Fruit fly (Drosophila melanogaster) whole organism, prepupa: Measurements from ENCODE around the gene Arts.

ENCODE experiments used
- Blimp-1 ChIP-seq: fragments of 200-800 bp; sonication (Bioruptor generic); optimal IDR thresholded peaks from 3 replicates; lab custom pipeline; 2017; ENCODE audit warnings: missing biosample characterization, missing genetic modification characterization, mild to moderate bottlenecking, moderate library complexity, missing genetic modification reagents
- CG10631 ChIP-seq: fragments of 200-800 bp; sonication (Bioruptor generic); optimal IDR thresholded peaks from 2 replicates; lab custom pipeline; 2016; ENCODE audit warnings: missing biosample characterization, missing genetic modification characterization
- CG11294 ChIP-seq: fragments of 200-800 bp; sonication (Bioruptor generic); IDR thresholded peaks from 2 replicates; pipeline ENCODE4 v1.3.6; 2022; ENCODE audit warnings: missing biosample characterization, missing genetic modification characterization
- CG11762 ChIP-seq: fragments of 200-800 bp; sonication (Bioruptor generic); optimal IDR thresholded peaks from 3 replicates; lab custom pipeline; 2016; ENCODE audit warnings: missing biosample characterization, missing genetic modification characterization; ENCODE audit not compliant: insufficient read depth
- CG11902 ChIP-seq: fragments of 200-800 bp; sonication (Bioruptor generic); optimal IDR thresholded peaks from 3 replicates; lab custom pipeline; 2016; ENCODE audit warnings: missing biosample characterization, missing genetic modification characterization
- CG15336 ChIP-seq: fragments of 200-800 bp; sonication (Bioruptor generic); IDR thresholded peaks from 2 replicates; pipeline ENCODE4 v1.3.6; 2022; ENCODE audit warnings: missing biosample characterization, missing genetic modification characterization
- CG1621 ChIP-seq: fragments of 200-800 bp; sonication (Bioruptor generic); optimal IDR thresholded peaks from 3 replicates; lab custom pipeline; 2018; ENCODE audit warnings: missing biosample characterization, mild to moderate bottlenecking, missing genetic modification characterization
- CG16779 ChIP-seq: fragments of 200-800 bp; sonication (Bioruptor generic); optimal IDR thresholded peaks from 3 replicates; lab custom pipeline; 2017; ENCODE audit warnings: missing biosample characterization, mild to moderate bottlenecking, missing genetic modification characterization
- CG3032 ChIP-seq: fragments of 200-800 bp; optimal IDR thresholded peaks from 2 replicates; lab custom pipeline; 2019; ENCODE audit warnings: missing biosample characterization, mild to moderate bottlenecking, missing genetic modification characterization, moderate library complexity
- CG31627 ChIP-seq: fragments of 200-800 bp; sonication (Bioruptor generic); optimal IDR thresholded peaks from 3 replicates; lab custom pipeline; 2016; ENCODE audit warnings: missing biosample characterization, missing genetic modification characterization
- CG32006 ChIP-seq: fragments of 200-800 bp; sonication (Bioruptor generic); optimal IDR thresholded peaks from 3 replicates; lab custom pipeline; 2017; ENCODE audit warnings: missing biosample characterization, mild to moderate bottlenecking, missing genetic modification characterization
- CG34406 ChIP-seq: fragments of 200-800 bp; sonication (Bioruptor generic); optimal IDR thresholded peaks from 3 replicates; lab custom pipeline; 2016; ENCODE audit warnings: missing biosample characterization, missing genetic modification characterization
- CG3919 ChIP-seq: fragments of 200-800 bp; sonication (Bioruptor generic); optimal IDR thresholded peaks from 3 replicates; lab custom pipeline; 2016; ENCODE audit warnings: missing biosample characterization, missing genetic modification characterization
- CG6163 ChIP-seq: fragments of 200-800 bp; sonication (Bioruptor generic); IDR thresholded peaks from 3 replicates; pipeline ENCODE4 v1.3.6; 2022; ENCODE audit warnings: missing biosample characterization, missing genetic modification characterization
- CG6276 ChIP-seq: fragments of 200-800 bp; sonication (Bioruptor generic); optimal IDR thresholded peaks from 2 replicates; lab custom pipeline; 2017; ENCODE audit warnings: missing biosample characterization, mild to moderate bottlenecking, missing genetic modification characterization
- CG6792 ChIP-seq: fragments of 200-800 bp; sonication (Bioruptor generic); optimal IDR thresholded peaks from 3 replicates; lab custom pipeline; 2016; ENCODE audit warnings: missing biosample characterization, missing genetic modification characterization
- CG6808 ChIP-seq: fragments of 200-800 bp; sonication (Bioruptor generic); optimal IDR thresholded peaks from 3 replicates; lab custom pipeline; 2017; ENCODE audit warnings: missing biosample characterization, missing genetic modification characterization, mild to moderate bottlenecking, moderate library complexity, missing genetic modification reagents
- CG6854 ChIP-seq: fragments of 200-800 bp; sonication (Bioruptor generic); optimal IDR thresholded peaks from 2 replicates; lab custom pipeline; 2017; ENCODE audit warnings: missing biosample characterization, mild to moderate bottlenecking, missing genetic modification characterization
- CG7368 ChIP-seq: fragments of 200-800 bp; sonication (Bioruptor generic); optimal IDR thresholded peaks from 3 replicates; lab custom pipeline; 2016; ENCODE audit warnings: missing biosample characterization, missing genetic modification characterization
- CG8119 ChIP-seq: fragments of 200-800 bp; sonication (Bioruptor generic); IDR thresholded peaks from 3 replicates; pipeline ENCODE4 v1.3.6; 2022; ENCODE audit warnings: missing biosample characterization, missing genetic modification characterization
- CG8632 ChIP-seq: fragments of 200-800 bp; sonication (Bioruptor generic); optimal IDR thresholded peaks from 3 replicates; lab custom pipeline; 2016; ENCODE audit warnings: missing biosample characterization, missing genetic modification characterization
- CG9139 ChIP-seq: fragments of 200-800 bp; sonication (Bioruptor generic); optimal IDR thresholded peaks from 3 replicates; lab custom pipeline; 2017; ENCODE audit warnings: missing biosample characterization, mild to moderate bottlenecking, missing genetic modification characterization
- Eip78C ChIP-seq: fragments of 200-800 bp; sonication (Bioruptor generic); peaks from one replicate; lab custom pipeline; 2016; ENCODE audit warnings: missing biosample characterization, missing genetic modification characterization
- Ets21C ChIP-seq: fragments of 200-800 bp; sonication (Bioruptor generic); optimal IDR thresholded peaks from 3 replicates; lab custom pipeline; 2016; ENCODE audit warnings: missing biosample characterization, missing genetic modification characterization
- Ets96B ChIP-seq: fragments of 200-800 bp; optimal IDR thresholded peaks from 2 replicates; lab custom pipeline; 2019; ENCODE audit warnings: missing biosample characterization, mild to moderate bottlenecking, missing genetic modification characterization, moderate library complexity
- Gug ChIP-seq: fragments of 200-800 bp; sonication (Bioruptor generic); IDR thresholded peaks from 2 replicates; pipeline ENCODE4 v1.3.6; 2022; ENCODE audit warnings: missing biosample characterization, missing genetic modification characterization
- Hr38 ChIP-seq: sonication (Bioruptor generic); optimal IDR thresholded peaks from 2 replicates; lab custom pipeline; 2016; ENCODE audit warnings: missing biosample characterization, missing genetic modification characterization
- Hr4 ChIP-seq: fragments of 200-800 bp; sonication (Bioruptor generic); optimal IDR thresholded peaks from 3 replicates; lab custom pipeline; 2016; ENCODE audit warnings: missing biosample characterization, missing genetic modification characterization
- Lpt ChIP-seq: fragments of 200-800 bp; sonication (Bioruptor generic); optimal IDR thresholded peaks from 3 replicates; lab custom pipeline; 2016; ENCODE audit warnings: missing biosample characterization, missing genetic modification characterization
- OdsH ChIP-seq: fragments of 200-800 bp; sonication (Bioruptor generic); optimal IDR thresholded peaks from 3 replicates; lab custom pipeline; 2016; ENCODE audit warnings: missing biosample characterization, missing genetic modification characterization
- Sox102F ChIP-seq: fragments of 200-800 bp; sonication (Bioruptor generic); optimal IDR thresholded peaks from 2 replicates; lab custom pipeline; 2016; ENCODE audit warnings: missing biosample characterization, mild to moderate bottlenecking, missing genetic modification characterization
- Sox14 ChIP-seq: fragments of 200-800 bp; sonication (Bioruptor generic); optimal IDR thresholded peaks from 3 replicates; lab custom pipeline; 2016; ENCODE audit warnings: missing biosample characterization, missing genetic modification characterization
- Sox15 ChIP-seq: fragments of 200-800 bp; sonication (Bioruptor generic); optimal IDR thresholded peaks from 3 replicates; lab custom pipeline; 2016; ENCODE audit warnings: missing biosample characterization, missing genetic modification characterization
- achi ChIP-seq: fragments of 200-800 bp; sonication (Bioruptor generic); optimal IDR thresholded peaks from 3 replicates; lab custom pipeline; 2016; ENCODE audit warnings: missing biosample characterization, missing genetic modification characterization
- acj6 ChIP-seq: fragments of 200-800 bp; sonication (Bioruptor generic); optimal IDR thresholded peaks from 3 replicates; lab custom pipeline; 2016; ENCODE audit warnings: missing biosample characterization, missing genetic modification characterization
- cyc ChIP-seq: fragments of 200-800 bp; sonication (Bioruptor generic); optimal IDR thresholded peaks from 3 replicates; lab custom pipeline; 2016; ENCODE audit warnings: missing biosample characterization, missing genetic modification characterization
- dac ChIP-seq: fragments of 200-800 bp; sonication (Bioruptor generic); optimal IDR thresholded peaks from 2 replicates; lab custom pipeline; 2017; ENCODE audit warnings: missing biosample characterization, mild to moderate bottlenecking, missing genetic modification characterization
- dsx ChIP-seq: fragments of 200-800 bp; optimal IDR thresholded peaks from 3 replicates; lab custom pipeline; 2019; ENCODE audit warnings: missing biosample characterization, mild to moderate bottlenecking, missing genetic modification characterization, moderate library complexity; ENCODE audit not compliant: poor library complexity, severe bottlenecking
- eg ChIP-seq: fragments of 200-800 bp; sonication (Bioruptor generic); IDR thresholded peaks from 3 replicates; pipeline ENCODE4 v1.3.6; 2022; ENCODE audit warnings: missing biosample characterization, missing genetic modification characterization
- esn ChIP-seq: fragments of 200-800 bp; sonication (Bioruptor generic); optimal IDR thresholded peaks from 2 replicates; lab custom pipeline; 2016; ENCODE audit warnings: missing biosample characterization, mild to moderate bottlenecking, missing genetic modification characterization, moderate library complexity
- fd59A ChIP-seq: fragments of 200-800 bp; sonication (Bioruptor generic); optimal IDR thresholded peaks from 2 replicates; lab custom pipeline; 2017; ENCODE audit warnings: missing biosample characterization, mild to moderate bottlenecking, missing genetic modification characterization, missing genetic modification reagents
- fkh ChIP-seq: fragments of 200-800 bp; sonication (Bioruptor generic); optimal IDR thresholded peaks from 3 replicates; lab custom pipeline; 2017; ENCODE audit warnings: missing biosample characterization, mild to moderate bottlenecking, missing genetic modification characterization, moderate library complexity
- lz ChIP-seq: fragments of 200-800 bp; sonication (Bioruptor generic); optimal IDR thresholded peaks from 3 replicates; lab custom pipeline; 2016; ENCODE audit warnings: missing biosample characterization, missing genetic modification characterization
- net ChIP-seq: fragments of 200-800 bp; sonication (Bioruptor generic); optimal IDR thresholded peaks from 3 replicates; lab custom pipeline; 2016; ENCODE audit warnings: missing biosample characterization, missing genetic modification characterization
- spab ChIP-seq: fragments of 200-800 bp; sonication (Bioruptor generic); optimal IDR thresholded peaks from 2 replicates; lab custom pipeline; 2017; ENCODE audit warnings: missing biosample characterization, mild to moderate bottlenecking, missing genetic modification characterization, missing genetic modification reagents
- ss ChIP-seq, 2 experiments: fragments of 200-800 bp; sonication (Bioruptor generic); optimal IDR thresholded peaks; 2 replicates in 1 of 2; 3 replicates in 1 of 2; lab custom pipeline; 2017 to 2018; ENCODE audit warnings: mild to moderate bottlenecking in 2 of 2, missing biosample characterization in 2 of 2, missing genetic modification characterization in 2 of 2, moderate library complexity in 1 of 2
- svp ChIP-seq: fragments of 200-800 bp; sonication (Bioruptor generic); peaks from one replicate; lab custom pipeline; 2016; ENCODE audit warnings: missing biosample characterization, missing genetic modification characterization
- topi ChIP-seq: fragments of 200-800 bp; sonication (Bioruptor generic); optimal IDR thresholded peaks from 3 replicates; lab custom pipeline; 2016; ENCODE audit warnings: missing biosample characterization, missing genetic modification characterization
- vri ChIP-seq: fragments of 200-800 bp; sonication (Bioruptor generic); optimal IDR thresholded peaks from 3 replicates; lab custom pipeline; 2016; ENCODE audit warnings: missing biosample characterization, mild to moderate bottlenecking, missing genetic modification characterization

The Arts gene

dm6 chr3L:16582678-16583315 lies 19.9 kb upstream of the Arts start, which contains the start of gene Rpn12 (continued):
- TF ChIP-seq CG15336 (GFP tag; lab: Robert Waterston, UW) (0 out of 2 replicates have a peak, but pooled peaks have one; percentile 12), CG6854 (GFP tag; lab: Kevin White, UChicago) (no peak)

DNA sequence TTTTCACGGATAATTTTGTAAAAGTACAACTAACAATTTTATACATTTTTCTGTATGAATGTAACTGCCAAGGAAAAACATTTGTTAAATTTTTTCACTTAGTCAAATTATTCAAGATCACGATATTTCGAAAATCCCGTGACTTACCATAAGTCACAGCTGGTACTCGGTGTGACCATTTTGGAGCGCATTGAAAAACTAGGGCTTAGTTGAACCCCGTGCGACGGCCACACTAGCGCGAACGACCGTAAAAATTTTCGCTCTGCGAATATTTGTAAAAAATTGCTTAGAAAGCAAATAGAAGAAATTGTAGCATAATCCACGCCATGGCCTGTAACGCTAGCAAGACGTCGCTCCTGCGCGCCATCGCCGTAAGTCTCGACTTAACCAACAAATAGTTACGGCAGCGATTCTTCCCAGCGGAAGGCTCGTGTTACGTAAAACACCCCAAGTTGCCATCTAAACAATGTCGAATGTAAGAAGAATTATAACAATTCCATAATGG lies 18.5 kb upstream of the Arts start, which contains the start of gene UQCR-C2:
TSS of gene UQCR-C2 (plus strand) at position 51 of the 505 bp plus-strand sequence.
- TF ChIP-seq dac (GFP tag; lab: Kevin White, UChicago) (no peak), CG31627 (GFP tag; lab: Kevin White, UChicago) (no peak), CG8632 (GFP tag; lab: Kevin White, UChicago) (no peak), spab (GFP tag; lab: Kevin White, UChicago) (no peak), CG3919 (GFP tag; lab: Kevin White, UChicago) (no peak), fd59A (no peak), Sox15 (GFP tag; lab: Kevin White, UChicago) (no peak), topi (GFP tag; lab: Kevin White, UChicago) (peak; percentile 16), CG8119 (GFP tag; lab: Robert Waterston, UW) (no peak), achi (GFP tag; lab: Kevin White, UChicago) (no peak), dsx (GFP tag; lab: Kevin White, UChicago) (no peak), CG32006 (GFP tag; lab: Kevin White, UChicago) (no peak), Ets21C (GFP tag; lab: Kevin White, UChicago) (no peak), net (GFP tag; lab: Kevin White, UChicago) (no peak), Sox14 (peak; percentile 34), CG16779 (tag; lab: Kevin White, UChicago) (no peak), Blimp-1 (GFP tag; lab: Kevin White, UChicago) (no peak), CG6808 (no peak), CG3032 (peak; percentile 17), CG11902 (GFP tag; lab: Kevin White, UChicago) (no peak), svp (GFP tag; lab: Kevin White, UChicago) (no peak), fkh (GFP tag; lab: Kevin White, UChicago) (no peak), CG11294 (no peak), ss (GFP tag; optimal IDR thresholded peaks at IDR 0.05; lab: Kevin White, UChicago) (no peak), lz (GFP tag; lab: Kevin White, UChicago) (peak; percentile 31), CG34406 (GFP tag; lab: Kevin White, UChicago) (no peak), Hr38 (GFP tag; lab: Kevin White, UChicago) (no peak), CG1621 (tag; lab: Kevin White, UChicago) (peak; percentile 78), vri (GFP tag; lab: Kevin White, UChicago) (no peak), CG9139 (GFP tag; lab: Kevin White, UChicago) (no peak), Sox102F (GFP tag; lab: Kevin White, UChicago) (no peak), eg (GFP tag; lab: Robert Waterston, UW) (no peak), CG15336 (GFP tag; lab: Robert Waterston, UW) (no peak), cyc (GFP tag; lab: Kevin White, UChicago) (no peak), CG10631 (no peak), CG11762 (GFP tag; lab: Kevin White, UChicago) (no peak), CG6792 (no peak), acj6 (no peak), CG6163 (GFP tag; lab: Robert Waterston, UW) (no peak), esn (GFP tag; lab: Kevin White, UChicago) (peak; percentile 18), Hr4 (GFP tag; lab: Kevin White, UChicago) (no peak), OdsH (no peak), CG6276 (GFP tag; lab: Kevin White, UChicago) (no peak), Gug (GFP tag; lab: Robert Waterston, UW) (no peak), Ets96B (tag; lab: Kevin White, UChicago) (no peak), Eip78C (peak; percentile 42), CG6854 (GFP tag; lab: Kevin White, UChicago) (no peak), CG7368 (GFP tag; lab: Kevin White, UChicago) (no peak), Lpt (GFP tag; lab: Kevin White, UChicago) (no peak)
